Worm (Caenorhabditis elegans): ENCODE data around the gene C24H11.5.

DNA sequence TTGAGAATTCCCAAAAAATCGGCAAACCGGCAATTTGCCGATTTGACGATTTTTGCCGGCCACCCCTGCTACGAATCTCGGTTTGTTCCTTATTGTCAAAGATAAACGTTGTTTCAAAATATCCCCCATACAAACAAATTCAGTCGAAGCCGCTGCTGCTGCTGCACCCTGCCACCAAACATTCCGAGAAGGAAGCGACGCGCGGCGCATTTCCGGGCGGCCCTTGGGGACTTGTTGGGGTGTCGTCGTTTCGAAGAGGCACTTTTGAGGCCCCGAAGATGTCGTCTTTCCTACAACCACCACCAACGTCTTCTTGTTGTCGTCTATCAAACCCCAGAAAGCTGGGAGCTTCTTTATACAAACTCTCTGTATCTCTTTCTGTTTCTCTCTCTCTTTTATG, 14.4 kb downstream of the C24H11.5 start:
- no peak for TF ChIP-seq ztf-1 (GFP tag; conservative IDR thresholded peaks at IDR 0.05)
- no peak for TF ChIP-seq lin-39 (tag; optimal IDR thresholded peaks at IDR 0.05)
- TF ChIP-seq nhr-12 (tag; optimal IDR thresholded peaks at IDR 0.05) = no peak
- no peak for TF ChIP-seq unc-62 (GFP tag; optimal IDR thresholded peaks at IDR 0.05)
- TF ChIP-seq alr-1 (tag; optimal IDR thresholded peaks at IDR 0.05) = no peak
- TF ChIP-seq nhr-10 (tag; optimal IDR thresholded peaks at IDR 0.05) = no peak
- no peak for TF ChIP-seq C34F6.9 (tag; optimal IDR thresholded peaks at IDR 0.05)
- no peak for TF ChIP-seq nhr-25 (tag; optimal IDR thresholded peaks at IDR 0.05)
- no peak for TF ChIP-seq ceh-82 (tag; optimal IDR thresholded peaks at IDR 0.05)
- no peak for TF ChIP-seq nhr-129 (tag; optimal IDR thresholded peaks at IDR 0.05)
- no peak for TF ChIP-seq fos-1 (tag; optimal IDR thresholded peaks at IDR 0.05)
- no peak for TF ChIP-seq crh-2 (tag; optimal IDR thresholded peaks at IDR 0.05)
- TF ChIP-seq unc-39 (tag; optimal IDR thresholded peaks at IDR 0.05) = no peak
